Worm (Caenorhabditis elegans) whole organism, early embryonic: ENCODE data around the gene C05C9.1.

Experiments used
- B0310.2 ChIP-seq: sonication (generic microtip); optimal IDR thresholded peaks from 2 replicates; lab custom pipeline; 2016; ENCODE audit warnings: mild to moderate bottlenecking, missing genetic modification characterization, missing compliant biosample characterization
- ama-1 ChIP-seq: fragments of 150-350 bp; optimal IDR thresholded peaks from 2 replicates; lab custom pipeline; 2014
- ets-7 ChIP-seq: sonication (generic microtip); optimal IDR thresholded peaks from 2 replicates; lab custom pipeline; 2016; ENCODE audit warnings: missing genotype, missing genetic modification characterization, missing compliant biosample characterization
- flt-1 ChIP-seq: fragments of 200-800 bp; sonication (Bioruptor generic); IDR thresholded peaks from 2 replicates; pipeline ENCODE4 v1.3.6; 2022; ENCODE audit warnings: missing genetic modification characterization, missing compliant biosample characterization
- pes-1 ChIP-seq: fragments of 200-800 bp; sonication (Bioruptor generic); IDR thresholded peaks from 2 replicates; pipeline ENCODE4 v1.3.6; 2022; ENCODE audit warnings: missing genetic modification reagents, missing genetic modification characterization, missing compliant biosample characterization
- scrt-1 ChIP-seq: fragments of 200-800 bp; sonication (Bioruptor generic); IDR thresholded peaks from 2 replicates; pipeline ENCODE4 v1.3.6; 2022; ENCODE audit warnings: missing genetic modification characterization, missing compliant biosample characterization
- tbx-11 ChIP-seq: fragments of 200-800 bp; sonication (Bioruptor generic); IDR thresholded peaks from 2 replicates; pipeline ENCODE4 v1.3.6; 2022; ENCODE audit warnings: missing genetic modification characterization, missing compliant biosample characterization

- TF ChIP-seq ets-7 (tag; lab: Kevin White, UChicago) (no peak), ama-1 (lab: Kevin White, UChicago) (no peak), pes-1 (GFP tag; lab: Robert Waterston, UW) (no peak), scrt-1 (GFP tag; lab: Robert Waterston, UW) (no peak), B0310.2 (tag; lab: Kevin White, UChicago) (no peak), flt-1 (GFP tag; lab: Robert Waterston, UW) (no peak), tbx-11 (GFP tag; lab: Robert Waterston, UW) (no peak)
Observed at ce11 chrX:11185498-11185897, 24.9 kb downstream of the C05C9.1 start, which contains the start of gene gnrr-7.
